Worm (Caenorhabditis elegans) whole organism, L1 larva: ENCODE data around the gene C06H5.12.

Experiments
- aha-1 ChIP-seq: fragments of 150-350 bp; optimal IDR thresholded peaks from 2 replicates; lab custom pipeline; 2014; ENCODE audit warnings: missing biosample characterization, missing genetic modification characterization
- ama-1 ChIP-seq: fragments of 150-350 bp; optimal IDR thresholded peaks from 2 replicates; lab custom pipeline; 2014
- ceh-8 ChIP-seq: fragments of 200-800 bp; sonication (Bioruptor generic); optimal IDR thresholded peaks from 2 replicates; lab custom pipeline; 2018; ENCODE audit warnings: mild to moderate bottlenecking, missing genetic modification characterization, moderate library complexity, missing compliant biosample characterization
- ceh-82 ChIP-seq, 3 experiments: fragments of 150-350 bp in 1 of 3; sonication (generic microtip) in 2 of 3; optimal IDR thresholded peaks; 2 replicates each; lab custom pipeline; 2014 to 2017; ENCODE audit warnings: missing biosample characterization in 3 of 3, missing genetic modification characterization in 3 of 3
- fkh-10 ChIP-seq: sonication (generic microtip); optimal IDR thresholded peaks from 2 replicates; lab custom pipeline; 2017; ENCODE audit warnings: missing biosample characterization, missing genetic modification reagents, missing genetic modification characterization
- lin-13 ChIP-seq: fragments of 150-350 bp; optimal IDR thresholded peaks from 2 replicates; lab custom pipeline; 2014; ENCODE audit warnings: missing biosample characterization, missing genetic modification reagents, missing genetic modification characterization
- lir-3 ChIP-seq: sonication (generic microtip); optimal IDR thresholded peaks from 2 replicates; lab custom pipeline; 2016; ENCODE audit warnings: mild to moderate bottlenecking, missing genetic modification characterization, moderate library complexity, missing compliant biosample characterization; ENCODE audit not compliant: poor library complexity
- nhr-11 ChIP-seq: fragments of 150-350 bp; optimal IDR thresholded peaks from 2 replicates; lab custom pipeline; 2014; ENCODE audit warnings: missing biosample characterization, missing genetic modification characterization
- nhr-12 ChIP-seq: sonication (generic microtip); optimal IDR thresholded peaks from 2 replicates; lab custom pipeline; 2017; ENCODE audit warnings: missing biosample characterization, missing genetic modification characterization
- nhr-76 ChIP-seq: sonication (generic microtip); optimal IDR thresholded peaks from 2 replicates; lab custom pipeline; 2017; ENCODE audit warnings: missing biosample characterization, missing genetic modification characterization
- nhr-77 ChIP-seq: fragments of 150-350 bp; optimal IDR thresholded peaks from 2 replicates; lab custom pipeline; 2014; ENCODE audit warnings: missing biosample characterization, missing genetic modification characterization
- snpc-4 ChIP-seq: fragments of 150-350 bp; optimal IDR thresholded peaks from 2 replicates; lab custom pipeline; 2014; ENCODE audit warnings: missing biosample characterization, missing genetic modification characterization
- snu-23 ChIP-seq: sonication (generic microtip); optimal IDR thresholded peaks from 2 replicates; lab custom pipeline; 2016; ENCODE audit warnings: missing genetic modification characterization, missing compliant biosample characterization

- TF ChIP-seq ama-1 (lab: Kevin White, UChicago) (no peak), lir-3 (no peak), snu-23 (GFP tag; lab: Kevin White, UChicago) (no peak), snpc-4 (tag; lab: Kevin White, UChicago) (no peak), nhr-12 (no peak), nhr-11 (tag; lab: Kevin White, UChicago) (no peak), ceh-82 (tag; optimal IDR thresholded peaks at IDR 0.05; lab: Kevin White, UChicago) (no peak), aha-1 (tag; lab: Kevin White, UChicago) (no peak), nhr-76 (tag; lab: Kevin White, UChicago) (no peak), ceh-8 (GFP tag; lab: Kevin White, UChicago) (no peak), nhr-77 (no peak), lin-13 (GFP tag; lab: Kevin White, UChicago) (no peak), fkh-10 (no peak)
Observed at ce11 chrV:17845370-17845967, 49.1 kb upstream of the C06H5.12 start.
